Fruit fly (Drosophila melanogaster) Kc167 (cell line): ENCODE data around the gene Acsx1R.

Experiments
- Myc ChIP-seq: fragments of >200 bp; optimal IDR thresholded peaks from 2 replicates; lab custom pipeline; 2017; ENCODE audit warnings: missing external identifiers
- h ChIP-seq: fragments of >200 bp; optimal IDR thresholded peaks from 3 replicates; lab custom pipeline; 2018; ENCODE audit warnings: missing external identifiers
- psq ChIP-seq: fragments of >200 bp; optimal IDR thresholded peaks from 2 replicates; lab custom pipeline; 2017; ENCODE audit warnings: missing external identifiers

DNA sequence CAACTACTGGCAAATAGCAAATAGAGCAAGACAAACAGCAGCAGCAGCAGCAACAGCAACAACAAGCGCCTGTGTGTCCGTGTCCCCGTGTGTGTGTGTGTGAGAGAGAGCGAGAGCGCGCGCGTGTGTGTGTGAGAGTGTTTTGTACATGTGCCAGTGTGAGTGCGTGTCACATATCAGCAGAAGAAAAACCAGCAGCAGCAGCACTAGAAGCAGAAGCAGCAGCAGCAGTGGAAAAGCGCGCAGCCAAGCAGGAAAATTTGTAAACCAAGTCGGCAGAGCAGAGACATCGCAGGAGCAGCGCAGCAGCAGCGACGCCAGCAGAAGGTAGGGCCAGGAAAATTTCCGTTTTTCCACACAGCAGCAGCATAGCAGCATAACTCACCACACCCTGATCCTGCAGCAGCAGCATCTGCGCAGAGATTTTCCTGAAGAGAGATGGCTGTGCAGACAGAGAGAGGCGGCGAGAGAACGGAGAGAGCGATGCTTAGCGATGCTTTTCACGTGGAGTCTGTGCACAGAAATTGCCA lies 46.1 kb downstream of the Acsx1R start:
- no peak for TF ChIP-seq h (lab: Kevin White, UChicago)
- no peak for TF ChIP-seq Myc (lab: Kevin White, UChicago)
- no peak for TF ChIP-seq psq
